Worm (Caenorhabditis elegans) whole organism, L3 larva: ENCODE measurements around the gene F41F3.1.
A peak's percentile ranks its signal among the peaks of the same experiment; 100 is the strongest.

Experiments used
- ama-1 ChIP-seq: fragments of 150-350 bp; optimal IDR thresholded peaks from 2 replicates; lab custom pipeline; 2018
- ceh-16 ChIP-seq: sonication (generic microtip); optimal IDR thresholded peaks from 2 replicates; lab custom pipeline; 2017; ENCODE audit warnings: missing biosample characterization, missing genetic modification characterization
- ceh-28 ChIP-seq: fragments of 150-350 bp; optimal IDR thresholded peaks from 2 replicates; lab custom pipeline; 2014; ENCODE audit warnings: missing biosample characterization, missing genetic modification reagents, missing genetic modification characterization
- ceh-9 ChIP-seq: sonication (generic microtip); optimal IDR thresholded peaks from 2 replicates; lab custom pipeline; 2018; ENCODE audit warnings: missing biosample characterization, missing genetic modification characterization
- egl-5 ChIP-seq: fragments of 150-350 bp; optimal IDR thresholded peaks from 2 replicates; lab custom pipeline; 2017; ENCODE audit warnings: missing biosample characterization, missing genetic modification reagents, missing genetic modification characterization, inconsistent platforms
- elt-1 ChIP-seq: fragments of 150-350 bp; optimal IDR thresholded peaks from 2 replicates; lab custom pipeline; 2014; ENCODE audit warnings: missing biosample characterization, missing genetic modification characterization
- elt-2 ChIP-seq: sonication (generic microtip); optimal IDR thresholded peaks from 2 replicates; lab custom pipeline; 2016; ENCODE audit warnings: missing genetic modification reagents, mild to moderate bottlenecking, missing genetic modification characterization, missing compliant biosample characterization
- elt-3 ChIP-seq, 3 experiments: fragments of 150-350 bp in 1 of 3; sonication (generic microtip) in 2 of 3; optimal IDR thresholded peaks; 2 replicates in 2 of 3; 4 replicates in 1 of 3; lab custom pipeline; 2014 to 2017; ENCODE audit warnings: missing biosample characterization in 3 of 3, missing genetic modification characterization in 3 of 3
- eor-1 ChIP-seq, 2 experiments: fragments of 150-350 bp; optimal IDR thresholded peaks; 2 replicates each; lab custom pipeline; 2014 to 2018; ENCODE audit warnings: missing biosample characterization in 2 of 2, missing genetic modification characterization in 2 of 2
- fkh-10 ChIP-seq: sonication (generic microtip); optimal IDR thresholded peaks from 2 replicates; lab custom pipeline; 2017; ENCODE audit warnings: missing biosample characterization, missing genetic modification reagents, missing genetic modification characterization
- fkh-2 ChIP-seq: fragments of 150-350 bp; optimal IDR thresholded peaks from 2 replicates; lab custom pipeline; 2014; ENCODE audit warnings: missing biosample characterization, missing genetic modification reagents, missing genetic modification characterization
- hmg-11 ChIP-seq: sonication (generic microtip); optimal IDR thresholded peaks from 2 replicates; lab custom pipeline; 2016; ENCODE audit warnings: missing genetic modification characterization, missing compliant biosample characterization
- lin-15B ChIP-seq: fragments of 150-350 bp; optimal IDR thresholded peaks from 2 replicates; lab custom pipeline; 2014; ENCODE audit warnings: missing biosample characterization, missing genetic modification characterization
- lin-39 ChIP-seq: fragments of 150-350 bp; optimal IDR thresholded peaks from 2 replicates; lab custom pipeline; 2018; ENCODE audit warnings: missing biosample characterization, missing genetic modification reagents, missing genetic modification characterization
- lsy-12 ChIP-seq: sonication (generic microtip); optimal IDR thresholded peaks from 2 replicates; lab custom pipeline; 2016; ENCODE audit warnings: mild to moderate bottlenecking, missing genetic modification characterization, missing compliant biosample characterization
- mdl-1 ChIP-seq: fragments of 150-350 bp; optimal IDR thresholded peaks from 2 replicates; lab custom pipeline; 2014; ENCODE audit warnings: missing biosample characterization, missing genetic modification characterization
- mml-1 ChIP-seq: fragments of 150-350 bp; sonication (generic microtip); optimal IDR thresholded peaks from 3 replicates; lab custom pipeline; 2014; ENCODE audit warnings: missing biosample characterization, missing genetic modification characterization
- nfya-1 ChIP-seq: sonication (generic microtip); optimal IDR thresholded peaks from 2 replicates; lab custom pipeline; 2017; ENCODE audit warnings: missing genetic modification characterization, mild to moderate bottlenecking, missing compliant biosample characterization, antibody characterized with exemption, moderate library complexity; ENCODE audit not compliant: insufficient read depth
- nhr-11 ChIP-seq: fragments of 150-350 bp; optimal IDR thresholded peaks from 2 replicates; lab custom pipeline; 2014; ENCODE audit warnings: missing biosample characterization, missing genetic modification characterization
- nhr-23 ChIP-seq: fragments of 150-350 bp; optimal IDR thresholded peaks from 2 replicates; lab custom pipeline; 2014; ENCODE audit warnings: missing biosample characterization, missing genetic modification reagents, missing genetic modification characterization
- nhr-237 ChIP-seq: fragments of 150-350 bp; optimal IDR thresholded peaks from 2 replicates; lab custom pipeline; 2014; ENCODE audit warnings: missing biosample characterization, missing genetic modification characterization
- nhr-25 ChIP-seq: sonication (generic microtip); optimal IDR thresholded peaks from 2 replicates; lab custom pipeline; 2017; ENCODE audit warnings: missing biosample characterization, missing genetic modification characterization
- nhr-76 ChIP-seq: fragments of 150-350 bp; sonication (generic microtip); optimal IDR thresholded peaks from 5 replicates; lab custom pipeline; 2014; ENCODE audit warnings: missing biosample characterization, missing genetic modification characterization
- nhr-77 ChIP-seq: fragments of 150-350 bp; optimal IDR thresholded peaks from 2 replicates; lab custom pipeline; 2014; ENCODE audit warnings: missing biosample characterization, missing genetic modification characterization
- pha-4 ChIP-seq: fragments of 150-350 bp; optimal IDR thresholded peaks from 2 replicates; lab custom pipeline; 2014; ENCODE audit warnings: missing biosample characterization, missing genetic modification reagents, missing genetic modification characterization
- pqm-1 ChIP-seq: fragments of 150-350 bp; optimal IDR thresholded peaks from 2 replicates; lab custom pipeline; 2017; ENCODE audit warnings: missing biosample characterization, missing genetic modification characterization, inconsistent platforms
- sea-2 ChIP-seq: fragments of 150-350 bp; sonication (generic microtip); optimal IDR thresholded peaks from 4 replicates; lab custom pipeline; 2014; ENCODE audit warnings: missing biosample characterization, missing genetic modification reagents, missing genetic modification characterization
- skn-1 ChIP-seq: fragments of 150-350 bp; optimal IDR thresholded peaks from 2 replicates; lab custom pipeline; 2014; ENCODE audit warnings: missing biosample characterization, missing genetic modification characterization
- snpc-4 ChIP-seq: fragments of 150-350 bp; optimal IDR thresholded peaks from 2 replicates; lab custom pipeline; 2014; ENCODE audit warnings: missing biosample characterization, missing genetic modification characterization
- tbx-2 ChIP-seq: sonication (generic microtip); optimal IDR thresholded peaks from 2 replicates; lab custom pipeline; 2016; ENCODE audit warnings: mild to moderate bottlenecking, missing genetic modification characterization, missing compliant biosample characterization
- zag-1 ChIP-seq: fragments of 150-350 bp; optimal IDR thresholded peaks from 2 replicates; lab custom pipeline; 2014; ENCODE audit warnings: missing biosample characterization, missing genetic modification characterization
- ztf-11 ChIP-seq: fragments of 150-350 bp; optimal IDR thresholded peaks from 2 replicates; lab custom pipeline; 2014; ENCODE audit warnings: missing biosample characterization, missing genetic modification characterization
- ztf-4 ChIP-seq: fragments of 150-350 bp; optimal IDR thresholded peaks from 2 replicates; lab custom pipeline; 2014; ENCODE audit warnings: missing biosample characterization, missing genetic modification characterization

Gene F41F3.1

DNA sequence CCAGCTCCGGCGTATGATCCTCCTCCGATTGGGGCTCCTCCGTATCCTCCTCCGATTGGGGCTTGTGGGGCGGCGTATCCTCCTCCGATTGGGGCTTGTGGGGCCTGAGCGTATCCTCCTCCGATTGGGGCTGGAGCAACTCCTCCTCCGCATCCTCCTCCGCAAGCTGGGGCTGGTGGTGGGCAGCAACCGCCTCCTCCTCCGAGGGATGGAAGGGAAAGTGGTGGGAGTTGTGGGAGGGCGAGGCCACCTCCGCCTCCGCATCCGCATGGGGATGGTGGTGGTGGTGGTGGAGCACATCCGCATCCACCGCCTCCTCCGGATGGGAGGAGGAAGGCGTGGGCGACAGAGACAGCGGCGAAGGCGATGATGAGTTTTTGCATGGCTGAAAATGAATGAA lies 6.5 kb upstream of the F41F3.1 start, which contains the start of gene F41F3.3:
F41F3.3 (minus strand) TSS at position 383 of the 400 bp plus-strand sequence.
- TF ChIP-seq nhr-77 (no peak), lin-39 (tag; lab: Kevin White, UChicago) (no peak), ama-1 (lab: Kevin White, UChicago) (peak; percentile 66), nhr-25 (tag; lab: Kevin White, UChicago) (peak; percentile 76), nfya-1 (tag; lab: Kevin White, UChicago) (peak; percentile 18), elt-3 (tag; optimal IDR thresholded peaks at IDR 0.05; lab: Kevin White, UChicago) (no peak), lsy-12 (peak; percentile 19), skn-1 (no peak), eor-1 (tag; optimal IDR thresholded peaks at IDR 0.05; lab: Kevin White, UChicago) (no peak), lin-15B (tag; lab: Kevin White, UChicago) (no peak)

DNA sequence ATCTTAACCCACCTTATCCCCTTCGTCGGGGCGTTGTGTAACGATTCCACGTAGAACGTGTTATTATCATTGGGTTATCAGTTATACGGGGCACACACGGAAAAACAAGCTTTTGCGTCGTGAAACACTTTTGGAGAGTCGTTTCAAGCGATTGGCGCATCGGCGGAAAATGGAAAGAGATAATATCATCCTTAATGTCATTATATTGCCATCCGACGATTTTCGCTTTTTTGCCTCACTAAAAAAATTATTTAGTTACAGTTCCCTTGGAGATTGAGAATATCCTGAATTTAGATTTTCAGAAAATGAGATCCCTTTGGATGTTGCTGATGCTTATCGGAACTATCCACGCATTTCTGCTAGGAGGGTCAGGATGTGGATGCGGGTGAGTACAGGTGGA lies 5.8 kb upstream of the F41F3.1 start, which contains the start of gene F41F3.8:
F41F3.8 (plus strand) TSS at position 301 of the 400 bp plus-strand sequence.
- TF ChIP-seq tbx-2 (tag; lab: Kevin White, UChicago), result no peak
- peak in 1 of 3 experiments; percentile 20 for TF ChIP-seq elt-3 (tag; optimal IDR thresholded peaks at IDR 0.05; lab: Kevin White, UChicago)

DNA sequence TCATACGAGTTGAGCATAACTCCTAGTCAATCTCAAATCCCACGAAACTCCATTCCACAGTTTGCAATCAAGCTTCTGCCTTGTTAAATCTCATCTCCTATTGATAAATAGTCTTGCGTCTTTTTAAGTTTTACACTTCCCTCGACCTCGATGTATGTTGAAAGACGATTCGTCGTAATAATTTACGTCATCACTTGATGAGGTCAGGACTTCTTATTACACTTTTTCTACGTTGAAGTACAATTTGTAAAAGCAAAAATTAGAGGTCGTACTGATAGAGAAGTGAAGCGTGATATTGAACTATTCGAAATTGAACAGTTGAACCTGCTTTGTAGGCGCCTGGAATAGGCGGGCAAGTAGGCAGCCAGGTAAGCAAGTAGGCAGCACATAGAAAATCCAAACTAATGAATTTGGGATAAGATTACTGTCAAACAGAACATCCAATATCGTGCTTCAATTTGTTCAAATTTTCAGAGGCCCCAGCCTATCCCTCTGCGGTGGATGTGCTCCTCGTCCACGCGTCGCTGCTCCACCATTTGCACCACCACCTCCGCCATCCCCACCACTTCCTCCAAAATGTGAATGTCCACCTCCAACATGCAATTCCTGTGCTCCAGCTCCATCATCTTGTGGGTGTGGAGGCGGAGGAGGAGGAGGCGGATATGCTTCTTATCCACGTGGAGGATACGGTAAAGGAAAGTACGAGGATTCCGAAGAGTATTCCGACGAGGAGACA lies 4.5 kb upstream of the F41F3.1 start:
- TF ChIP-seq nhr-23 (no peak), nhr-25 (tag; lab: Kevin White, UChicago) (peak; percentile 80)

DNA sequence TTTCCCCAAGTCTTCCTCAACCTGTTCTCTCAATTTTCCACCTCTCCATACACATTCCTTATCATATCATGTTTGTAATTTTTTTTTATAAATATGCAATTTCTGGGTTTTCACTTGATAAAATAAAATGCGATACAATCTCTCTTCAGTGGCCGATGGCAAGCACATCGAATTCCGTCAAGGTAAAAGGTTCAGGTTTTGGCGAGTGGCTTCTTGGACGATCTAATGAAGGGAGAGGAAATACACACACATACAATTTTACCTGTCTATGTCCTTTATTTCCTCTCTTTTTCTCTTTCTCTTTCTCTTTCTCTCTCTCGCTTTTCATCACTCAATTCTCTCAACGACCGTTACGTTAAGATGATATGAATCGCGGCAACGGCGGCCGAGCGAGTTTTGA lies 2.9 kb upstream of the F41F3.1 start:
- no peak for TF ChIP-seq sea-2 (GFP tag; lab: Kevin White, UChicago)
- TF ChIP-seq nfya-1 (tag; lab: Kevin White, UChicago), result peak; percentile 2
- TF ChIP-seq elt-2 (tag; lab: Kevin White, UChicago), result peak; percentile 40
- TF ChIP-seq nhr-25 (tag; lab: Kevin White, UChicago), result peak; percentile 89
- TF ChIP-seq elt-3 (tag; optimal IDR thresholded peaks at IDR 0.05; lab: Kevin White, UChicago), result peak in 1 of 3 experiments; percentile 74
- no peak for TF ChIP-seq nhr-76 (tag; lab: Kevin White, UChicago)
- TF ChIP-seq elt-1 (tag; lab: Kevin White, UChicago), result peak; percentile 33

DNA sequence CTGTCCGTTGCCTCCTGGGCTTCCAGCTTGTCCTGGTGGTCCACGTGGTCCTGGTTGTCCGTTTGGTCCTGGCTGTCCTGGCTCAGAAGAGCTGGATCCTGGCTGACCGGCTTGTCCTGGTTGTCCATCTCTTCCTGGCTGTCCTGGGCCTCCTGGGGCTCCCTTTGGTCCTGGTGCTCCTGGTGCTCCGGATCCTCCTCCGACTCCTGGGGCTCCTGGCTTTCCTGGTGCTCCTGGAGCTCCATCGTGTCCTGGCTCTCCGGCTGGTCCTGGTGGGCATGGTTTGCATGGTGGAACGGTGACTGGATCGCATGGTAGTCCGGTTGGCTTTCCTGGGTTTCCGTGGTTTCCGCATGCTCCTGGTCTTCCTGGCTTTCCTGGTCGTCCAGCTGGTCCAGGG lies 1.3 kb upstream of the F41F3.1 start:
- TF ChIP-seq ceh-9 (tag; lab: Kevin White, UChicago), result no peak
- TF ChIP-seq skn-1, result no peak
- TF ChIP-seq tbx-2 (tag; lab: Kevin White, UChicago), result no peak
- TF ChIP-seq nhr-237 (tag; lab: Kevin White, UChicago), result no peak
- TF ChIP-seq sea-2 (GFP tag; lab: Kevin White, UChicago), result no peak
- TF ChIP-seq ceh-16, result no peak
- TF ChIP-seq ztf-4, result no peak
- no peak for TF ChIP-seq mml-1 (tag; lab: Kevin White, UChicago)
- TF ChIP-seq pha-4, result no peak
- TF ChIP-seq nhr-11 (tag; lab: Kevin White, UChicago), result no peak
- TF ChIP-seq zag-1 (tag; lab: Kevin White, UChicago), result no peak
- no peak for TF ChIP-seq ztf-11 (tag; lab: Kevin White, UChicago)
- no peak for TF ChIP-seq nhr-76 (tag; lab: Kevin White, UChicago)
- TF ChIP-seq fkh-10 (GFP tag; lab: Kevin White, UChicago), result no peak
- TF ChIP-seq ceh-28 (tag; lab: Kevin White, UChicago), result no peak
- TF ChIP-seq hmg-11 (tag; lab: Kevin White, UChicago), result no peak
- no peak for TF ChIP-seq nhr-23
- TF ChIP-seq ama-1 (lab: Kevin White, UChicago), result no peak
- TF ChIP-seq lin-15B (tag; lab: Kevin White, UChicago), result no peak
- no peak for TF ChIP-seq fkh-2 (tag; lab: Kevin White, UChicago)

DNA sequence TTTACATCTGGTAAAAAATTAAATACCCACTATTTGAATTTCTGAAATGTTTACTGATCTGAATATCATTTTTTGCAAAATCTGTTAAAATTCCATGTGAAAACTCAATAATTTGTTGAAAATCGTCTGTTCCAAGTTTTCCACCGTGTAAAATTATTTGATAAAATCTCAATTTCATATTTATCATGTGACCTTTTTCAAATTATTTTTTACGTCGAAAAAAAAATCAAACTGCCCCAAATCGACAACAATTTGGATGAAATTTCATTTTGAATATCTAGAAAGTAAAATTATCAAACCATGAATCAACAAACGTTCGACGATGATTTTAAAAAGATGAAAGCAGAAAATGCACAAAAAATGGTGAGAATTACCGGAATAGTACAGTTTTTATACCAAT lies 820 bp downstream of the F41F3.1 start, which contains the start of gene F41F3.9:
F41F3.9 (plus strand) TSS at position 301 of the 400 bp plus-strand sequence.
- TF ChIP-seq lsy-12, result no peak
- TF ChIP-seq nhr-11 (tag; lab: Kevin White, UChicago), result no peak
- no peak for TF ChIP-seq elt-2 (tag; lab: Kevin White, UChicago)
- no peak for TF ChIP-seq pqm-1 (tag; lab: Kevin White, UChicago)
- TF ChIP-seq elt-3 (tag; optimal IDR thresholded peaks at IDR 0.05; lab: Kevin White, UChicago), result no peak
- no peak for TF ChIP-seq egl-5 (tag; lab: Kevin White, UChicago)
- TF ChIP-seq ztf-4, result no peak
- TF ChIP-seq snpc-4 (tag; lab: Kevin White, UChicago), result no peak
- no peak for TF ChIP-seq nhr-237 (tag; lab: Kevin White, UChicago)
- TF ChIP-seq ceh-16, result no peak
- TF ChIP-seq elt-1 (tag; lab: Kevin White, UChicago), result no peak
- TF ChIP-seq nhr-25 (tag; lab: Kevin White, UChicago), result no peak
- no peak for TF ChIP-seq nhr-76 (tag; lab: Kevin White, UChicago)
- no peak for TF ChIP-seq lin-15B (tag; lab: Kevin White, UChicago)
- TF ChIP-seq mdl-1 (tag; lab: Kevin White, UChicago), result no peak
